Fruit fly (Drosophila melanogaster) whole organism, embryonic: ENCODE results near the gene CG12560.

ENCODE experiments used
- Asciz ChIP-seq: fragments of 200-800 bp; sonication (Bioruptor generic); optimal IDR thresholded peaks from 2 replicates; lab custom pipeline; 2017; ENCODE audit warnings: missing biosample characterization, mild to moderate bottlenecking, missing genetic modification characterization, missing genetic modification reagents
- Atf-2 ChIP-seq: fragments of 200-800 bp; sonication (Bioruptor generic); optimal IDR thresholded peaks from 2 replicates; lab custom pipeline; 2016; ENCODE audit warnings: missing biosample characterization, missing genetic modification characterization
- Bdp1 ChIP-seq: fragments of 200-800 bp; sonication (Bioruptor generic); optimal IDR thresholded peaks from 3 replicates; lab custom pipeline; 2016; ENCODE audit warnings: missing biosample characterization, missing genetic modification characterization
- BtbVII ChIP-seq: fragments of 200-800 bp; sonication (Bioruptor generic); optimal IDR thresholded peaks from 3 replicates; lab custom pipeline; 2017; ENCODE audit warnings: missing biosample characterization, mild to moderate bottlenecking, missing genetic modification characterization
- CG12155 ChIP-seq: fragments of 200-800 bp; sonication (Bioruptor generic); optimal IDR thresholded peaks from 3 replicates; lab custom pipeline; 2016; ENCODE audit warnings: missing biosample characterization, missing genetic modification characterization
- CG1233 ChIP-seq: fragments of 200-800 bp; sonication (Bioruptor generic); optimal IDR thresholded peaks from 4 replicates; lab custom pipeline; 2018; ENCODE audit warnings: missing biosample characterization, mild to moderate bottlenecking, missing genetic modification characterization
- CG12659 ChIP-seq: fragments of 200-800 bp; sonication (Bioruptor generic); optimal IDR thresholded peaks from 3 replicates; lab custom pipeline; 2017; ENCODE audit warnings: mild to moderate bottlenecking, missing biosample characterization, missing genetic modification reagents, missing genetic modification characterization
- CG16815 ChIP-seq: fragments of 200-800 bp; sonication (Bioruptor generic); optimal IDR thresholded peaks from 3 replicates; lab custom pipeline; 2017; ENCODE audit warnings: missing biosample characterization, mild to moderate bottlenecking, missing genetic modification characterization
- CG17568 ChIP-seq: fragments of 200-800 bp; sonication (Bioruptor generic); optimal IDR thresholded peaks from 2 replicates; lab custom pipeline; 2018; ENCODE audit warnings: missing biosample characterization, mild to moderate bottlenecking, missing genetic modification characterization, moderate library complexity
- CG18619 ChIP-seq: fragments of 200-800 bp; sonication (Bioruptor generic); optimal IDR thresholded peaks from 3 replicates; lab custom pipeline; 2017; ENCODE audit warnings: missing biosample characterization, mild to moderate bottlenecking, missing genetic modification characterization
- CG2120 ChIP-seq: fragments of 200-800 bp; sonication (Bioruptor generic); optimal IDR thresholded peaks from 3 replicates; lab custom pipeline; 2016; ENCODE audit warnings: missing biosample characterization, missing genetic modification characterization
- CG2678 ChIP-seq: fragments of 200-800 bp; sonication (Bioruptor generic); optimal IDR thresholded peaks from 3 replicates; lab custom pipeline; 2019; ENCODE audit warnings: missing biosample characterization, mild to moderate bottlenecking, missing genetic modification characterization, moderate library complexity
- CG31441 ChIP-seq: fragments of 200-800 bp; sonication (Bioruptor generic); IDR thresholded peaks from 2 replicates; pipeline ENCODE4 v1.3.6; 2022; ENCODE audit warnings: missing biosample characterization, missing genetic modification characterization
- CG34224 ChIP-seq: fragments of 200-800 bp; sonication (Bioruptor generic); IDR thresholded peaks from 3 replicates; pipeline ENCODE4 v1.3.6; 2022; ENCODE audit warnings: missing biosample characterization, missing genetic modification characterization; ENCODE audit not compliant: partially characterized antibody
- CG34376 ChIP-seq: fragments of 200-800 bp; sonication (Bioruptor generic); optimal IDR thresholded peaks from 2 replicates; lab custom pipeline; 2018; ENCODE audit warnings: missing biosample characterization, mild to moderate bottlenecking, missing genetic modification characterization
- CG3995 ChIP-seq: fragments of 200-800 bp; sonication (Bioruptor generic); optimal IDR thresholded peaks from 3 replicates; lab custom pipeline; 2016; ENCODE audit warnings: missing biosample characterization, missing genetic modification characterization
- CG4404 ChIP-seq: fragments of 200-800 bp; sonication (Bioruptor generic); IDR thresholded peaks from 2 replicates; pipeline ENCODE4 v1.3.6; 2022; ENCODE audit warnings: missing biosample characterization, missing genetic modification characterization
- CG6654 ChIP-seq: fragments of 200-800 bp; sonication (Bioruptor generic); optimal IDR thresholded peaks from 2 replicates; lab custom pipeline; 2017; ENCODE audit warnings: missing biosample characterization, mild to moderate bottlenecking, missing genetic modification characterization
- CG7786 ChIP-seq: fragments of 200-800 bp; sonication (Bioruptor generic); optimal IDR thresholded peaks from 2 replicates; lab custom pipeline; 2016; ENCODE audit warnings: missing biosample characterization, missing genetic modification characterization
- CG7839 ChIP-seq: fragments of 200-800 bp; sonication (Bioruptor generic); optimal IDR thresholded peaks from 3 replicates; lab custom pipeline; 2018; ENCODE audit warnings: missing biosample characterization, mild to moderate bottlenecking, missing genetic modification characterization, moderate library complexity
- CG8281 ChIP-seq: fragments of 200-800 bp; sonication (Bioruptor generic); optimal IDR thresholded peaks from 2 replicates; lab custom pipeline; 2018; ENCODE audit warnings: missing biosample characterization, mild to moderate bottlenecking, missing genetic modification characterization, moderate library complexity
- CG9215 ChIP-seq: fragments of 200-800 bp; sonication (Bioruptor generic); IDR thresholded peaks from 2 replicates; pipeline ENCODE4 v1.3.6; 2022; ENCODE audit warnings: missing biosample characterization, missing genetic modification characterization
- CG9437 ChIP-seq: fragments of 200-800 bp; sonication (Bioruptor generic); optimal IDR thresholded peaks from 2 replicates; lab custom pipeline; 2018; ENCODE audit warnings: missing biosample characterization, mild to moderate bottlenecking, missing genetic modification characterization
- CG9727 ChIP-seq: fragments of 200-800 bp; sonication (Bioruptor generic); optimal IDR thresholded peaks from 3 replicates; lab custom pipeline; 2017; ENCODE audit warnings: missing biosample characterization, mild to moderate bottlenecking, missing genetic modification characterization
- CG9932 ChIP-seq: fragments of 200-800 bp; sonication (Bioruptor generic); IDR thresholded peaks from 2 replicates; pipeline ENCODE4 v1.3.6; 2022; ENCODE audit warnings: missing biosample characterization, missing genetic modification characterization
- D19B ChIP-seq: fragments of 200-800 bp; sonication (Bioruptor generic); optimal IDR thresholded peaks from 2 replicates; lab custom pipeline; 2017; ENCODE audit warnings: missing biosample characterization, mild to moderate bottlenecking, missing genetic modification characterization
- Dip3 ChIP-seq: fragments of 200-800 bp; sonication (Bioruptor generic); optimal IDR thresholded peaks from 3 replicates; lab custom pipeline; 2016; ENCODE audit warnings: missing biosample characterization, missing genetic modification characterization
- Fer3 ChIP-seq: fragments of 200-800 bp; sonication (Bioruptor generic); optimal IDR thresholded peaks from 2 replicates; lab custom pipeline; 2018; ENCODE audit warnings: missing biosample characterization, mild to moderate bottlenecking, missing genetic modification characterization, moderate library complexity
- HLH54F ChIP-seq: fragments of 200-800 bp; sonication (Bioruptor generic); optimal IDR thresholded peaks from 3 replicates; lab custom pipeline; 2016; ENCODE audit warnings: missing biosample characterization, missing genetic modification characterization
- Med ChIP-seq: fragments of 200-800 bp; sonication (Bioruptor generic); peaks from one replicate; lab custom pipeline; 2016; ENCODE audit warnings: missing biosample characterization, missing genetic modification characterization, mild to moderate bottlenecking, inconsistent platforms, moderate library complexity
- Nf-YC ChIP-seq: fragments of 200-800 bp; optimal IDR thresholded peaks from 3 replicates; lab custom pipeline; 2019; ENCODE audit warnings: missing biosample characterization, mild to moderate bottlenecking, missing genetic modification characterization, moderate library complexity
- Pdp1 ChIP-seq, 2 experiments: fragments of 200-800 bp; sonication (Bioruptor generic); optimal IDR thresholded peaks; 3 replicates each; lab custom pipeline; 2016; ENCODE audit warnings: missing biosample characterization in 2 of 2, missing genetic modification characterization in 2 of 2, mild to moderate bottlenecking in 1 of 2, moderate library complexity in 1 of 2
- Rfx ChIP-seq: fragments of 200-800 bp; sonication (Bioruptor generic); IDR thresholded peaks from 2 replicates; pipeline ENCODE4 v1.3.6; 2022; ENCODE audit warnings: missing biosample characterization, missing genetic modification characterization
- Usf ChIP-seq: fragments of 200-800 bp; sonication (Bioruptor generic); optimal IDR thresholded peaks from 2 replicates; lab custom pipeline; 2017; ENCODE audit warnings: missing genotype, missing biosample characterization, missing genetic modification characterization
- caup ChIP-seq: fragments of 200-800 bp; sonication (Bioruptor generic); optimal IDR thresholded peaks from 3 replicates; lab custom pipeline; 2017; ENCODE audit warnings: missing biosample characterization, mild to moderate bottlenecking, missing genetic modification characterization, moderate library complexity; ENCODE audit not compliant: severe bottlenecking
- crol ChIP-seq: fragments of 200-800 bp; sonication (Bioruptor generic); IDR thresholded peaks from 2 replicates; pipeline ENCODE4 v1.3.6; 2022; ENCODE audit warnings: missing biosample characterization, missing genetic modification characterization
- dpn ChIP-seq, 2 experiments: fragments of 200-800 bp; sonication (Bioruptor generic); optimal IDR thresholded peaks; 3 replicates each; lab custom pipeline; 2016; ENCODE audit warnings: missing biosample characterization in 2 of 2, missing genetic modification characterization in 2 of 2
- fd102C ChIP-seq: fragments of 200-800 bp; sonication (Bioruptor generic); optimal IDR thresholded peaks from 2 replicates; lab custom pipeline; 2018; ENCODE audit warnings: missing biosample characterization, mild to moderate bottlenecking, missing genetic modification characterization, moderate library complexity
- fu2 ChIP-seq: fragments of 200-800 bp; sonication (Bioruptor generic); optimal IDR thresholded peaks from 2 replicates; lab custom pipeline; 2016; ENCODE audit warnings: missing biosample characterization, missing genetic modification characterization
- gem ChIP-seq: fragments of 200-800 bp; sonication (Bioruptor generic); optimal IDR thresholded peaks from 2 replicates; lab custom pipeline; 2019; ENCODE audit warnings: missing biosample characterization, mild to moderate bottlenecking, missing genetic modification characterization, moderate library complexity
- lbe ChIP-seq: fragments of 200-800 bp; sonication (Bioruptor generic); optimal IDR thresholded peaks from 2 replicates; lab custom pipeline; 2016; ENCODE audit warnings: missing biosample characterization, mild to moderate bottlenecking, missing genetic modification characterization
- lilli ChIP-seq: fragments of 200-800 bp; sonication (Bioruptor generic); optimal IDR thresholded peaks from 3 replicates; lab custom pipeline; 2016; ENCODE audit warnings: missing biosample characterization, missing genetic modification characterization
- maf-S ChIP-seq: fragments of 200-800 bp; sonication (Bioruptor generic); optimal IDR thresholded peaks from 2 replicates; lab custom pipeline; 2016; ENCODE audit warnings: missing biosample characterization, missing genetic modification characterization
- org-1 ChIP-seq: fragments of 200-800 bp; sonication (Bioruptor generic); optimal IDR thresholded peaks from 2 replicates; lab custom pipeline; 2017; ENCODE audit warnings: missing biosample characterization, missing genetic modification characterization
- pum ChIP-seq: fragments of 200-800 bp; sonication (Bioruptor generic); optimal IDR thresholded peaks from 2 replicates; lab custom pipeline; 2016; ENCODE audit warnings: missing biosample characterization, missing genetic modification characterization
- sens ChIP-seq: fragments of 200-800 bp; sonication (Bioruptor generic); peaks from one replicate; lab custom pipeline; 2016; ENCODE audit warnings: missing biosample characterization, missing genetic modification characterization
- shn ChIP-seq: fragments of 200-800 bp; sonication (Bioruptor generic); optimal IDR thresholded peaks from 3 replicates; lab custom pipeline; 2016; ENCODE audit warnings: missing biosample characterization, missing genetic modification characterization
- slbo ChIP-seq: fragments of 200-800 bp; sonication (Bioruptor generic); IDR thresholded peaks from 2 replicates; pipeline ENCODE4 v1.3.6; 2022; ENCODE audit warnings: missing biosample characterization, missing genetic modification characterization
- ttk ChIP-seq: fragments of 200-800 bp; sonication (Bioruptor generic); IDR thresholded peaks from 2 replicates; pipeline ENCODE4 v2.1.2; 2022; ENCODE audit warnings: missing biosample characterization, missing genetic modification characterization
- vfl ChIP-seq: fragments of 200-800 bp; sonication (Bioruptor generic); optimal IDR thresholded peaks from 2 replicates; lab custom pipeline; 2016; ENCODE audit warnings: missing biosample characterization, missing genetic modification characterization
- vvl ChIP-seq: fragments of 200-800 bp; sonication (Bioruptor generic); IDR thresholded peaks from 2 replicates; pipeline ENCODE4 v1.3.6; 2022; ENCODE audit warnings: missing biosample characterization, missing genetic modification characterization

Gene CG12560

DNA sequence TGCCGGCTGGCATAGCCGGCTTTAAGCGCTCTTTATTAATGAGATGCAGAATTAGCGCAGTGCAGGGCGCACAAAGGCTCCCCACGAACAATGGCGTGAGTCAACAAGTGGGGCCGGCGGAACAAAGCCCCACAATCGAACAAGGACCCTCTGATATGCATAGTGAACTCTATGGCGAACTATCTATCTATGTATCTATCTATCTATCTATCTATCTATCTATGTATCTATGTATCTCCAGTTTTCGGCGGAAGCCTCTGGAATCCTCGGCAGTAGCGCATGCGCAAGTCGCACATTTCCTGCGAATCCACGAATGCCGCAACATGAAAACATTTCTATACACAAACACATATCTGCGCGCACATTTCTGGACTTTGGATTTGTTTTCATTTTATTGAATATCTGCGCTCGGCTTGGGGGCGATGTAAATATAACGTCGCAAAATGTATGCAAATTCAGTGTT is 8.7 kb downstream of the CG12560 start (continued):
- peak; percentile 79 for TF ChIP-seq CG2120 (GFP tag; lab: Kevin White, UChicago)
- TF ChIP-seq CG17568, result no peak
- TF ChIP-seq CG7839 (tag; lab: Kevin White, UChicago), result peak; percentile 26
- peak; percentile 9 for TF ChIP-seq CG3995 (GFP tag; lab: Kevin White, UChicago)
- peak; percentile 7 for TF ChIP-seq vfl (GFP tag; lab: Kevin White, UChicago)
- peak; percentile 68 for TF ChIP-seq lilli (GFP tag; lab: Kevin White, UChicago)
- TF ChIP-seq sens (GFP tag; lab: Kevin White, UChicago), result peak; percentile 72
- TF ChIP-seq ttk (GFP tag; lab: Robert Waterston, UW), result no peak
- no peak for TF ChIP-seq crol (GFP tag; lab: Robert Waterston, UW)
- peak; percentile 41 for TF ChIP-seq CG18619 (GFP tag; lab: Kevin White, UChicago)
- peak; percentile 48 for TF ChIP-seq CG4404 (GFP tag; lab: Robert Waterston, UW)
- no peak for TF ChIP-seq Asciz (GFP tag; lab: Kevin White, UChicago)
- peak; percentile 26 for TF ChIP-seq CG6654 (GFP tag; lab: Kevin White, UChicago)
- TF ChIP-seq maf-S, result peak; percentile 11
- peak; percentile 13 for TF ChIP-seq fu2 (GFP tag; lab: Kevin White, UChicago)
- TF ChIP-seq CG9727 (GFP tag; lab: Kevin White, UChicago), result peak; percentile 44
- peak; percentile 25 for TF ChIP-seq CG12659
- peak; percentile 9 for TF ChIP-seq shn (GFP tag; lab: Kevin White, UChicago)
- TF ChIP-seq HLH54F (GFP tag; lab: Kevin White, UChicago), result peak; percentile 45
- peak; percentile 63 for TF ChIP-seq org-1 (GFP tag; lab: Kevin White, UChicago)
- TF ChIP-seq caup (GFP tag; lab: Kevin White, UChicago), result peak; percentile 25
- TF ChIP-seq dpn (GFP tag; optimal IDR thresholded peaks at IDR 0.05; lab: Kevin White, UChicago), result peak; percentile 7 to 26
- peak; percentile 44 for TF ChIP-seq CG12155 (GFP tag; lab: Kevin White, UChicago)
- 0 out of 2 replicates have a peak, but pooled peaks have one; percentile 36 for TF ChIP-seq CG9215 (GFP tag; lab: Robert Waterston, UW)
- TF ChIP-seq CG34376 (GFP tag; lab: Kevin White, UChicago), result peak; percentile 53
- 0 out of 3 replicates have a peak, but pooled peaks have one; percentile 45 for TF ChIP-seq CG34224 (GFP tag; lab: Robert Waterston, UW)
- TF ChIP-seq CG9932 (GFP tag; lab: Robert Waterston, UW), result peak; percentile 77
- TF ChIP-seq vvl (GFP tag; lab: Robert Waterston, UW), result peak; percentile 23; the same call in 1 of the 2 replicates
- peak; percentile 20 for TF ChIP-seq CG7786
- TF ChIP-seq Bdp1, result no peak
- no peak for TF ChIP-seq CG8281 (tag; lab: Kevin White, UChicago)
- TF ChIP-seq CG1233 (GFP tag; lab: Kevin White, UChicago), result peak; percentile 10
- TF ChIP-seq CG31441 (GFP tag; lab: Robert Waterston, UW), result no peak
- TF ChIP-seq CG9437, result no peak
- TF ChIP-seq Rfx, result peak; percentile 57
- peak; percentile 9 for TF ChIP-seq pum (GFP tag; lab: Kevin White, UChicago)
- TF ChIP-seq Dip3 (GFP tag; lab: Kevin White, UChicago), result peak; percentile 42
- peak; percentile 53 for TF ChIP-seq CG16815 (GFP tag; lab: Kevin White, UChicago)
- TF ChIP-seq fd102C (GFP tag; lab: Kevin White, UChicago), result no peak
- peak; percentile 82 for TF ChIP-seq lbe
- peak; percentile 74 for TF ChIP-seq slbo
- no peak for TF ChIP-seq Nf-YC (tag; lab: Kevin White, UChicago)
- peak; percentile 82 for TF ChIP-seq Med (GFP tag; lab: Kevin White, UChicago)
- TF ChIP-seq CG2678, result peak; percentile 45
- TF ChIP-seq Atf-2 (GFP tag; lab: Kevin White, UChicago), result peak; percentile 25
- TF ChIP-seq Usf (GFP tag; lab: Kevin White, UChicago), result peak; percentile 39
- TF ChIP-seq Pdp1 (GFP tag; optimal IDR thresholded peaks at IDR 0.05; lab: Kevin White, UChicago), result peak; percentile 12 to 20
- TF ChIP-seq Fer3 (tag; lab: Kevin White, UChicago), result peak; percentile 27
- peak; percentile 3 for TF ChIP-seq BtbVII (GFP tag; lab: Kevin White, UChicago)
- peak; percentile 61 for TF ChIP-seq D19B (GFP tag; lab: Kevin White, UChicago)
- TF ChIP-seq gem, result peak; percentile 7
